Fruit fly (Drosophila melanogaster): Measurements from ENCODE around the gene Tet.

The Tet gene

dm6 chr3L:2825377-2825776, 53.6 kb downstream of the Tet start:
- TF ChIP-seq kay (GFP tag; ENCODE audit: borderline replicate concordance) (no peak), bab1 (GFP tag; optimal IDR thresholded peaks at IDR 0.05) (no peak), CG14711 (tag; optimal IDR thresholded peaks at IDR 0.05) (no peak), pad (GFP tag; optimal IDR thresholded peaks at IDR 0.05) (no peak), Clk (GFP tag; optimal IDR thresholded peaks at IDR 0.05) (no peak), CG1620 (GFP tag; optimal IDR thresholded peaks at IDR 0.05) (no peak)

dm6 chr3L:2824731-2825130, 54.2 kb downstream of the Tet start:
- TF ChIP-seq CG11617 (GFP tag; optimal IDR thresholded peaks at IDR 0.05) (no peak), kay (GFP tag; ENCODE audit: borderline replicate concordance) (peak; percentile 80)

- TF ChIP-seq CG33017 (tag; optimal IDR thresholded peaks at IDR 0.05), result peak; percentile 8
- TF ChIP-seq toe (GFP tag; optimal IDR thresholded peaks at IDR 0.05), result no peak
- peak; percentile 5 for TF ChIP-seq Hr96 (GFP tag; optimal IDR thresholded peaks at IDR 0.05)
- TF ChIP-seq CG5204 (GFP tag; optimal IDR thresholded peaks at IDR 0.05), result peak; percentile 14
These were observed 54.8 kb downstream of the Tet start for dm6 chr3L:2824024-2824687.

dm6 chr3L:2823520-2823970, 55.4 kb downstream of the Tet start:
- TF ChIP-seq kay (GFP tag; ENCODE audit: borderline replicate concordance), result no peak
- TF ChIP-seq CG14711 (tag; optimal IDR thresholded peaks at IDR 0.05), result no peak
- no peak for TF ChIP-seq cic (GFP tag; optimal IDR thresholded peaks at IDR 0.05)
- TF ChIP-seq toe (GFP tag; optimal IDR thresholded peaks at IDR 0.05), result no peak
- TF ChIP-seq pad (GFP tag; optimal IDR thresholded peaks at IDR 0.05), result no peak

dm6 chr3L:2822955-2823354, 56.0 kb downstream of the Tet start:
- TF ChIP-seq CG7045 (GFP tag; optimal IDR thresholded peaks at IDR 0.05) (no peak), kay (GFP tag; ENCODE audit: borderline replicate concordance) (peak; percentile 78), CG5204 (GFP tag; optimal IDR thresholded peaks at IDR 0.05) (peak; percentile 26), CG14711 (tag; optimal IDR thresholded peaks at IDR 0.05) (peak; percentile 12)

- TF ChIP-seq cic (GFP tag; optimal IDR thresholded peaks at IDR 0.05) (peak; percentile 98), CG7045 (GFP tag; optimal IDR thresholded peaks at IDR 0.05) (peak; percentile 49), CG33017 (tag; optimal IDR thresholded peaks at IDR 0.05) (peak; percentile 42), ovo (GFP tag; optimal IDR thresholded peaks at IDR 0.05) (no peak), CG12768 (GFP tag; optimal IDR thresholded peaks at IDR 0.05) (no peak), Clk (GFP tag; optimal IDR thresholded peaks at IDR 0.05) (no peak), Hr96 (GFP tag; optimal IDR thresholded peaks at IDR 0.05) (peak; percentile 30), bab1 (GFP tag; optimal IDR thresholded peaks at IDR 0.05) (no peak), CG11617 (GFP tag; optimal IDR thresholded peaks at IDR 0.05) (peak; percentile 25), Crg-1 (GFP tag; optimal IDR thresholded peaks at IDR 0.05) (no peak), toe (GFP tag; optimal IDR thresholded peaks at IDR 0.05) (no peak), tj (GFP tag; optimal IDR thresholded peaks at IDR 0.05) (peak; percentile 51), CG1620 (GFP tag; optimal IDR thresholded peaks at IDR 0.05) (no peak), CG5204 (GFP tag; optimal IDR thresholded peaks at IDR 0.05) (no peak), cnc (optimal IDR thresholded peaks at IDR 0.05) (no peak), kay (GFP tag; ENCODE audit: borderline replicate concordance) (no peak), pad (GFP tag; optimal IDR thresholded peaks at IDR 0.05) (peak; percentile 13), CG14711 (tag; optimal IDR thresholded peaks at IDR 0.05) (no peak), Mnt (GFP tag; optimal IDR thresholded peaks at IDR 0.05) (peak; percentile 71), CG7101 (tag; optimal IDR thresholded peaks at IDR 0.05) (peak; percentile 12)
These were observed 57.9 kb downstream of the Tet start for dm6 chr3L:2820930-2821505.

- TF ChIP-seq Hr96 (GFP tag; optimal IDR thresholded peaks at IDR 0.05), result no peak
- no peak for TF ChIP-seq bab1 (GFP tag; optimal IDR thresholded peaks at IDR 0.05)
- no peak for TF ChIP-seq toe (GFP tag; optimal IDR thresholded peaks at IDR 0.05)
- TF ChIP-seq kay (GFP tag; ENCODE audit: borderline replicate concordance), result peak; percentile 72
These were observed 58.7 kb downstream of the Tet start for dm6 chr3L:2820275-2820674.

- TF ChIP-seq toe (GFP tag; optimal IDR thresholded peaks at IDR 0.05), result no peak
- TF ChIP-seq CG7045 (GFP tag; optimal IDR thresholded peaks at IDR 0.05), result no peak
- no peak for TF ChIP-seq cic (GFP tag; optimal IDR thresholded peaks at IDR 0.05)
- TF ChIP-seq CG14711 (tag; optimal IDR thresholded peaks at IDR 0.05), result no peak
- no peak for TF ChIP-seq kay (GFP tag; ENCODE audit: borderline replicate concordance)
These were observed 59.3 kb downstream of the Tet start for dm6 chr3L:2819687-2820086.

All from whole organism, adult.